Worm (Caenorhabditis elegans) whole organism, L2 larva: ENCODE measurements around the gene F55B12.10.

Experiments
- C34F6.9 ChIP-seq: fragments of 150-350 bp; optimal IDR thresholded peaks from 2 replicates; lab custom pipeline; 2014; ENCODE audit warnings: missing biosample characterization, missing genetic modification characterization
- F13H6.1 ChIP-seq: sonication (generic microtip); optimal IDR thresholded peaks from 2 replicates; lab custom pipeline; 2016; ENCODE audit warnings: missing genetic modification characterization, missing compliant biosample characterization
- ZK546.5 ChIP-seq: sonication (generic microtip); optimal IDR thresholded peaks from 2 replicates; lab custom pipeline; 2017; ENCODE audit warnings: missing biosample characterization, missing genetic modification characterization
- ama-1 ChIP-seq: fragments of 150-350 bp; optimal IDR thresholded peaks from 2 replicates; lab custom pipeline; 2018; ENCODE audit warnings: inconsistent platforms
- ceh-16 ChIP-seq: fragments of 150-350 bp; optimal IDR thresholded peaks from 2 replicates; lab custom pipeline; 2014; ENCODE audit warnings: missing biosample characterization, missing genetic modification characterization
- ceh-82 ChIP-seq: fragments of 150-350 bp; optimal IDR thresholded peaks from 2 replicates; lab custom pipeline; 2014; ENCODE audit warnings: missing biosample characterization, missing genetic modification characterization
- crh-2 ChIP-seq: sonication (generic microtip); optimal IDR thresholded peaks from 2 replicates; lab custom pipeline; 2017; ENCODE audit warnings: missing biosample characterization, missing genetic modification characterization
- egl-27 ChIP-seq: sonication (generic microtip); optimal IDR thresholded peaks from 3 replicates; lab custom pipeline; 2017; ENCODE audit warnings: missing biosample characterization, missing genetic modification reagents, missing genetic modification characterization
- elt-1 ChIP-seq: fragments of 150-350 bp; optimal IDR thresholded peaks from 2 replicates; lab custom pipeline; 2014; ENCODE audit warnings: missing biosample characterization, missing genetic modification characterization
- gmeb-1 ChIP-seq: fragments of 150-350 bp; optimal IDR thresholded peaks from 2 replicates; lab custom pipeline; 2014; ENCODE audit warnings: missing biosample characterization, missing genetic modification characterization
- lin-11 ChIP-seq: fragments of 150-350 bp; sonication (generic microtip); optimal IDR thresholded peaks from 2 replicates; lab custom pipeline; 2014; ENCODE audit warnings: missing biosample characterization, missing genetic modification characterization, inconsistent platforms, mixed read lengths
- lin-13 ChIP-seq: fragments of 150-350 bp; optimal IDR thresholded peaks from 2 replicates; lab custom pipeline; 2014; ENCODE audit warnings: missing biosample characterization, missing genetic modification reagents, missing genetic modification characterization
- lin-39 ChIP-seq: fragments of 150-350 bp; optimal IDR thresholded peaks from 2 replicates; lab custom pipeline; 2014; ENCODE audit warnings: missing biosample characterization, missing genetic modification reagents, missing genetic modification characterization
- mab-5 ChIP-seq: fragments of 150-350 bp; optimal IDR thresholded peaks from 2 replicates; lab custom pipeline; 2014; ENCODE audit warnings: missing biosample characterization, missing genetic modification characterization
- mdl-1 ChIP-seq, 2 experiments: fragments of 150-350 bp in 1 of 2; sonication (generic microtip) in 1 of 2; optimal IDR thresholded peaks; 2 replicates each; lab custom pipeline; 2017; ENCODE audit warnings: missing biosample characterization in 2 of 2, missing genetic modification characterization in 2 of 2
- nhr-10 ChIP-seq: sonication (generic microtip); optimal IDR thresholded peaks from 2 replicates; lab custom pipeline; 2017; ENCODE audit warnings: missing biosample characterization, missing genetic modification characterization
- nhr-11 ChIP-seq: fragments of 150-350 bp; optimal IDR thresholded peaks from 2 replicates; lab custom pipeline; 2014; ENCODE audit warnings: missing biosample characterization, missing genetic modification characterization
- nhr-23 ChIP-seq: fragments of 150-350 bp; optimal IDR thresholded peaks from 2 replicates; lab custom pipeline; 2014; ENCODE audit warnings: missing biosample characterization, missing genetic modification reagents, missing genetic modification characterization
- nhr-237 ChIP-seq: fragments of 150-350 bp; optimal IDR thresholded peaks from 2 replicates; lab custom pipeline; 2014; ENCODE audit warnings: missing biosample characterization, missing genetic modification characterization
- nhr-25 ChIP-seq: fragments of 150-350 bp; sonication (generic microtip); optimal IDR thresholded peaks from 3 replicates; lab custom pipeline; 2014; ENCODE audit warnings: missing biosample characterization, missing genetic modification characterization
- nhr-6 ChIP-seq: fragments of 150-350 bp; optimal IDR thresholded peaks from 2 replicates; lab custom pipeline; 2014; ENCODE audit warnings: missing biosample characterization, missing genetic modification characterization
- nhr-77 ChIP-seq: fragments of 150-350 bp; optimal IDR thresholded peaks from 2 replicates; lab custom pipeline; 2014; ENCODE audit warnings: missing biosample characterization, missing genetic modification characterization
- peb-1 ChIP-seq: fragments of 150-350 bp; optimal IDR thresholded peaks from 2 replicates; lab custom pipeline; 2014; ENCODE audit warnings: missing biosample characterization, missing genetic modification characterization
- skn-1 ChIP-seq: sonication (generic microtip); optimal IDR thresholded peaks from 2 replicates; lab custom pipeline; 2017; ENCODE audit warnings: missing biosample characterization, missing genetic modification characterization
- sma-3 ChIP-seq: sonication (generic microtip); optimal IDR thresholded peaks from 2 replicates; lab custom pipeline; 2016; ENCODE audit warnings: missing genetic modification reagents, missing genetic modification characterization, missing compliant biosample characterization
- sma-9 ChIP-seq, 2 experiments: fragments of 150-350 bp in 1 of 2; sonication (generic microtip) in 1 of 2; optimal IDR thresholded peaks; 2 replicates each; lab custom pipeline; 2014 to 2016; ENCODE audit warnings: missing genetic modification characterization in 2 of 2, mild to moderate bottlenecking in 1 of 2, missing biosample characterization in 1 of 2, missing compliant biosample characterization in 1 of 2, missing genetic modification reagents in 1 of 2, moderate library complexity in 1 of 2
- snpc-4 ChIP-seq: fragments of 150-350 bp; optimal IDR thresholded peaks from 2 replicates; lab custom pipeline; 2014; ENCODE audit warnings: missing biosample characterization, missing genetic modification characterization
- unc-39 ChIP-seq: fragments of 150-350 bp; optimal IDR thresholded peaks from 2 replicates; lab custom pipeline; 2014; ENCODE audit warnings: missing biosample characterization, missing genetic modification characterization
- ztf-1 ChIP-seq: fragments of 200-800 bp; sonication (Bioruptor generic); conservative IDR thresholded peaks from 2 replicates; pipeline ENCODE4 v1.3.6; 2022; ENCODE audit warnings: missing genetic modification characterization, missing compliant biosample characterization
- ztf-4 ChIP-seq: fragments of 150-350 bp; optimal IDR thresholded peaks from 2 replicates; lab custom pipeline; 2014; ENCODE audit warnings: missing biosample characterization, missing genetic modification characterization

Gene F55B12.10

DNA sequence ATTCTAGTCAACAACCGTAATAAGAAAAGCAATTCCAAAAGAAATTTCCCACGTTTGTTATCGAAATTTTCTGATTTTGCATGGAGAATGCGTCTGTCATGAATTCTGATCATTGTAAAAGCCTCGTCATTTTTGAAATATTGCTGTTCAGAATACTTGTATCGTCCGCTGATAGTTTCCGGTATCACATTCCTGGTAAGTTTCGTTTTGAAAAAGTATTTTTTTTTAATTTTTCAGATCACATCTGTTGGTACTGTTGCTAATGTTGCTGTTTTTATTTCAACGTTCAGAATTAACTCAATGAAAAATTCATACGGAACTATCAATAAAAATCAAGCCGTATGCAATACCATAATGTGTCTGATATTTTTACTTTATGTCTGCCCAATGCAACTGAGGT is 1.4 kb downstream of the F55B12.10 start, which contains the start of gene srx-17:
srx-17 (plus strand) TSS at position 301 of the 400 bp plus-strand sequence.
- TF ChIP-seq lin-13 (no peak), gmeb-1 (tag; lab: Kevin White, UChicago) (no peak), sma-9 (GFP tag; optimal IDR thresholded peaks at IDR 0.05; lab: Kevin White, UChicago) (no peak), sma-9 (tag; optimal IDR thresholded peaks at IDR 0.05; lab: Kevin White, UChicago) (no peak), skn-1 (tag; lab: Kevin White, UChicago) (no peak)

DNA sequence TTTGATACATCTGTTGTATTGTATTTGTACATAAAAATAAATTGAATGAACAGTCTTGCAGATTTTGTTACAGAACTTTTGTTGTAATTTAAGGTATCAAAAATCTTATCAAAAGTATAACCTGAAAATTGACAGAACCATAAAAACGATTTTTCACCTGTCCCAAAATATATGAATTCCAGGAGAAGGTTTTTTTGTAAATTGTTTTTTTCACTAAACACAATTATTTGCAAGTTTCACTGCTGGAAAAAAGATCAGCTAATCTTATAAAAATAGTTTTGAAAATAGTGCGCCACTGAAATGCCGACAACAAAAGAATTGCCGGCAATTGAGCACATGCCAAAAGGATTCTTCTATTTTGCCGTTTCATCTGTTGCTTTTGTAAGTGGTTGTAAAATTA is 3.6 kb downstream of the F55B12.10 start, which contains the start of gene srx-130:
srx-130 (plus strand) TSS at position 301 of the 400 bp plus-strand sequence.
- TF ChIP-seq ztf-4 (tag; lab: Kevin White, UChicago): no peak
- no peak for TF ChIP-seq sma-3 (GFP tag; lab: Kevin White, UChicago)
- no peak for TF ChIP-seq lin-11 (tag; lab: Kevin White, UChicago)
- no peak for TF ChIP-seq ama-1
- TF ChIP-seq lin-39 (tag; lab: Kevin White, UChicago): no peak
- no peak for TF ChIP-seq elt-1
- TF ChIP-seq egl-27 (tag; lab: Kevin White, UChicago): no peak
- TF ChIP-seq nhr-237: no peak
- TF ChIP-seq ceh-82 (tag; lab: Kevin White, UChicago): no peak
- no peak for TF ChIP-seq snpc-4 (tag; lab: Kevin White, UChicago)
- no peak for TF ChIP-seq nhr-11
- TF ChIP-seq nhr-23 (tag; lab: Kevin White, UChicago): no peak
- TF ChIP-seq mdl-1 (tag; optimal IDR thresholded peaks at IDR 0.05; lab: Kevin White, UChicago): no peak
- no peak for TF ChIP-seq nhr-6 (tag; lab: Kevin White, UChicago)
- TF ChIP-seq mab-5 (tag; lab: Kevin White, UChicago): no peak
- no peak for TF ChIP-seq unc-39 (tag; lab: Kevin White, UChicago)

ce11 chrV:13845136-13845535 is 5.6 kb downstream of the F55B12.10 start, which contains the start of gene srx-131:
srx-131 (plus strand) TSS chrV:13845436.
- TF ChIP-seq lin-13 (no peak), peb-1 (tag; lab: Kevin White, UChicago) (no peak)

DNA sequence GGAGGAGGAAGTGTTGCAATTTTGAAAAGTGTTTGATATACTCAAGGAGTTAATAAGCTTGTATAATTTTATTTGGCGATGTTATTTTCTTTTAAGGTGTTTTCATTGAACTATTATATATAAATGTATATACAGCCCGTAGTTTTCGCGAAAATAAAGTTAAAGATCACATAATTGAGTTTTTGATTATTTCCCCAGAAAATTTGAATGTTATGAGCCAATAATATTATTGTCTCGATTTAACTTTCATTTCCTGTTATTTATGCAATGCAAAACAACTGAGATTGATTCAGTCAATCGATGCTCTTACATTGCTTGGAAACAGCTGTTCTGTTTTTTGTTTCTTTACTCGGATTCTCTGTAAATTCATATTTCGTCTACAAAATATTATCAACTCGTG is 8.8 kb downstream of the F55B12.10 start, which contains the start of gene srx-133:
srx-133 (plus strand) TSS at position 301 of the 400 bp plus-strand sequence.
- TF ChIP-seq nhr-6 (tag; lab: Kevin White, UChicago) (no peak), nhr-11 (no peak), sma-3 (GFP tag; lab: Kevin White, UChicago) (no peak), nhr-77 (tag; lab: Kevin White, UChicago) (no peak), ZK546.5 (tag; lab: Kevin White, UChicago) (no peak)

DNA sequence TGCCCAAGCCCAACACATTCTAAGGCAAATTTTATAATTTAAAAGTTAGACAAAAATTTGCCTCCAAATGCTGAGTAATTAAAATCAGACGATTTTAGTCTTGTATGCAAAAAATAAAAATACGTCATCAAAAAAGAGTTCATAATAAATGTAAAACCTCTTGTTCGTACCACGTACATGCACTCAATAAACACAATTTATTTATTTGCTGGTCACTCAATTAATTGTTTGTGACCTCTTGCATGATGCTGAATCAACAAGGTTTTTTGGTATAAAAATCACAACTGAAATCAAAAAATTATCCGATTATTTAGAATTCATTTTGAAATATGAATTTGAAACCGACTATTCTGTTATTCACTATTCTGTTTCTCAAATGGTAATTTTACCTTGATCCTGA is 10.6 kb downstream of the F55B12.10 start, which contains the start of gene hpx-2:
hpx-2 (plus strand) TSS at position 301 of the 400 bp plus-strand sequence.
- TF ChIP-seq crh-2 (tag; lab: Kevin White, UChicago) (no peak), nhr-10 (tag; lab: Kevin White, UChicago) (no peak), ztf-1 (GFP tag; lab: Robert Waterston, UW) (no peak), sma-3 (GFP tag; lab: Kevin White, UChicago) (no peak), unc-39 (tag; lab: Kevin White, UChicago) (no peak), egl-27 (tag; lab: Kevin White, UChicago) (no peak), nhr-77 (tag; lab: Kevin White, UChicago) (no peak), ceh-16 (tag; lab: Kevin White, UChicago) (no peak), nhr-25 (tag; lab: Kevin White, UChicago) (no peak)

DNA sequence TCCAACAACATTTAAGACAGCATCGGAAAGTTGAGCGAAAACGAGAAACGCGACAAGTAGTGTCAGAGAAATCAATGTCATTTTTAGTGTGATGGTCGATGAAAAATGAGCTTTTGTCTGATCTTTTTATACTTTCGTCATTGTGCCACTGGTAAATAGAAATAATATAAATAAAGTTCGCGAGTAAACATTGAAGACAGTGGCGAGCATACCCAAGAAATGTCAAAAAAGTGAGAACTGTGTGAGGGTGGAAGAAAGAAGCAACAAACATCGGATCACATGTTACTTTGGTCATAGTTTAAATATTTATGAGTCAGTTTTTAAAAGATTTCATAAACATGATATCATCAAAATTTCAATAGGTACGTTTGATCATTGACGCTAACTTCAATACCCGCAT is 14.8 kb downstream of the F55B12.10 start, which contains the start of gene ttr-21:
ttr-21 (minus strand) TSS at position 100 of the 400 bp plus-strand sequence.
- no peak for TF ChIP-seq C34F6.9 (tag; lab: Kevin White, UChicago)
- TF ChIP-seq F13H6.1: peak; percentile 10

ce11 chrV:13856376-13856775 is 16.8 kb downstream of the F55B12.10 start, which contains the start of gene srx-134:
srx-134 (minus strand) TSS chrV:13856476.
- TF ChIP-seq skn-1 (tag; lab: Kevin White, UChicago) (no peak), nhr-25 (tag; lab: Kevin White, UChicago) (no peak), ama-1 (no peak)
